Worm (Caenorhabditis elegans): ENCODE results near the gene C08E8.2.
"Not testable (repeated sequence)": the region's sequence is repeated elsewhere in the genome, so short reads cannot be mapped to it uniquely, and the experiment has no call there.

C08E8.2 gene

DNA sequence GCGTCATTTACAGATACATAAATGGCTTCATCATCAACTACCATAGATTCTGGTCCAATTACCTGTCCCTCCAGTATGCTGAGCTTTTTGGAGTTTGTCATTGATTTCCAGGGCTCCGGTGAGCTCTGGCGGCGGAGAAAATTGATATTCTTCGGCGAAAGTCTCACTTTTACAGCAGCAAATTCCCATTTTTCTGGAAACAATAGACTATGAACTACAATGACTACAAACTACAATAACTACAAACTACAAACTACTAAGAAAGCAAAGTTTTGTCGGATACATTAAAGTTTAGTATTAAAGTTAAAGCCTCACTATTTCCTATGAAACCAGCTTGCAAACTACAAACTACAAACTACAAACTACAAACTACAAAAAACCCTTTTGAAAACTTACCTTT lies at the start of gene C08E8.2:
C08E8.2 (minus strand) TSS at position 101 of the 400 bp plus-strand sequence.
- TF ChIP-seq ceh-13 (GFP tag; optimal IDR thresholded peaks at IDR 0.05) (no peak), hnd-1 (tag; optimal IDR thresholded peaks at IDR 0.05) (no peak), aly-1 (tag; optimal IDR thresholded peaks at IDR 0.05) (no peak), hmbx-1 (tag; optimal IDR thresholded peaks at IDR 0.05) (no peak), tra-4 (tag; optimal IDR thresholded peaks at IDR 0.05) (no peak), flt-1 (GFP tag; IDR thresholded peaks at IDR 0.05) (no peak), tbx-11 (GFP tag; IDR thresholded peaks at IDR 0.05) (no peak), pes-1 (GFP tag; IDR thresholded peaks at IDR 0.05) (no peak), ama-1 (optimal IDR thresholded peaks at IDR 0.05) (no peak), ceh-36 (tag; optimal IDR thresholded peaks at IDR 0.05) (no peak), sea-1 (GFP tag; conservative IDR thresholded peaks at IDR 0.05) (no peak), B0310.2 (tag; optimal IDR thresholded peaks at IDR 0.05) (no peak)

DNA sequence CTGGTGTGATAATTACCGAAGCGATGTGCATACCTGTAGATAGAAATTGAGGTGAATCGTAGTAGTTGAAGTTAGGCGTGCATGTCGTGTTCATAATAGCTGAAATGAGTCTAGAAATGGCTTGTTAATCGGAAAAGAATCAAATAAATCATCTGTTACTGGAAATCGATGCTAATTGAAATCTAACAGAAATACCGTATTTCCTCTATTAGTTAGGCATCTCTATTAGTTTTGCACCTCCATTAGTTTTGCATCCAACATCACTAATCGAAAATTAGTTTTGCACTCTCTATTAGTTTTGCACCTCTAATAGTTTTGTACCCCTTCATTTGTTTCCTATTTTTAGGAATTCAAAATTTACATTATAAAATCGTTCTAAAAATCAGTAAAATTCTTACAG lies 49.1 kb upstream of the C08E8.2 start, which contains the start of gene srh-209:
srh-209 (minus strand) TSS at position 101 of the 400 bp plus-strand sequence.
- not testable (repeated sequence) for TF ChIP-seq ceh-36 (tag; optimal IDR thresholded peaks at IDR 0.05); flt-1 (GFP tag; IDR thresholded peaks at IDR 0.05); F13C5.2 (tag; optimal IDR thresholded peaks at IDR 0.05)

DNA sequence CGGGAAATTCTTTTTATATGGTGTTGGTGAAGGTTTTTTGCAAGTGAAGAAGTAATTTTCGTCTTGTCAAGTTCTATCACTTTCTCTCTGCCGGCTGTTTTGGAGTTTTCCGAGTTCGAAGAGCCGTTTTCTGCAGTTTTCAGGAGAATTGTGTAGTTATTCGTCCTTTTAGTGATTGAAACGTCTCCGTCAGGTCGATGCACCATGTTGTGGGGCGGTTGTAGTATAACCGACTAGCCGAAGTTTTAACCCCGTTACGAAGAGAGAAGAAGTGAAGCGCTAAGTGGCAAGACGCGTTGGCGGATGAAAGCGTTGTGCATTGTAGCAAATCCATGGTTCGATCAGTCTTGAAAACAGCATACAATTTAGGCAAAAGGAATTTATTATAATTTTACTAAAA lies 47.1 kb upstream of the C08E8.2 start:
- TF ChIP-seq F13C5.2 (tag; optimal IDR thresholded peaks at IDR 0.05): no peak
- no peak for TF ChIP-seq hmbx-1 (tag; optimal IDR thresholded peaks at IDR 0.05)
- no peak for TF ChIP-seq scrt-1 (GFP tag; IDR thresholded peaks at IDR 0.05)
- TF ChIP-seq tra-4 (tag; optimal IDR thresholded peaks at IDR 0.05): no peak
- TF ChIP-seq B0310.2 (tag; optimal IDR thresholded peaks at IDR 0.05): no peak
- TF ChIP-seq tbx-37 (GFP tag; conservative IDR thresholded peaks at IDR 0.05): no peak
- no peak for TF ChIP-seq ama-1 (optimal IDR thresholded peaks at IDR 0.05)
- no peak for TF ChIP-seq ets-7 (tag; optimal IDR thresholded peaks at IDR 0.05)
- no peak for TF ChIP-seq aly-1 (tag; optimal IDR thresholded peaks at IDR 0.05)
- no peak for TF ChIP-seq hmg-4 (GFP tag; optimal IDR thresholded peaks at IDR 0.05)
- TF ChIP-seq sea-1 (GFP tag; conservative IDR thresholded peaks at IDR 0.05): no peak
- no peak for TF ChIP-seq flt-1 (GFP tag; IDR thresholded peaks at IDR 0.05)
- TF ChIP-seq tbx-11 (GFP tag; IDR thresholded peaks at IDR 0.05): no peak
- TF ChIP-seq ceh-13 (GFP tag; optimal IDR thresholded peaks at IDR 0.05): no peak
- TF ChIP-seq hnd-1 (tag; optimal IDR thresholded peaks at IDR 0.05): no peak
- no peak for TF ChIP-seq pes-1 (GFP tag; IDR thresholded peaks at IDR 0.05)
- no peak for TF ChIP-seq ceh-36 (tag; optimal IDR thresholded peaks at IDR 0.05)

DNA sequence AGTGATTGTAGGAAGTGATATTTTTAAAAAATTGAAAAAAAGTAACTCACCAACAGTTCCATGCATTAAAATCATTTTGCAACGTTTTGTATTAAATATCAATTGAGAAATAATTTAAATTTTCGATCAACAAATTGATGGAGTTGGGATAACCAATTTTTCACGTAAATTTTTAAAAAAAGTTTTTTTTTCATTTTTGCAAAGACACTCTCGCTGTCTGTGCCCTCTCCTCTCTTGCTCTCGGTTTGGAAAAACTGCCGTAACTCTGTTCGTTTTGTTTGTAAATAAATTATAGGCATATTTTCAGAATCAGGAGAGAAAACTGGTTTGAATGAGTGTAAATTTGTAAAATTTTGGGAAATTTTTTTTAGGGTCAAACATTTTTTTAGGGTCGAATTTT lies 42.2 kb upstream of the C08E8.2 start, which contains the start of gene Y51A2B.16:
Y51A2B.16 (minus strand) TSS at position 101 of the 400 bp plus-strand sequence.
- no peak for TF ChIP-seq hnd-1 (tag; optimal IDR thresholded peaks at IDR 0.05)
- TF ChIP-seq ets-7 (tag; optimal IDR thresholded peaks at IDR 0.05): no peak
- TF ChIP-seq pes-1 (GFP tag; IDR thresholded peaks at IDR 0.05): no peak
- TF ChIP-seq B0310.2 (tag; optimal IDR thresholded peaks at IDR 0.05): no peak
- no peak for TF ChIP-seq ama-1 (optimal IDR thresholded peaks at IDR 0.05)
- TF ChIP-seq ceh-36 (tag; optimal IDR thresholded peaks at IDR 0.05): no peak
- TF ChIP-seq tbx-37 (GFP tag; conservative IDR thresholded peaks at IDR 0.05): no peak
- TF ChIP-seq hmbx-1 (tag; optimal IDR thresholded peaks at IDR 0.05): no peak
- TF ChIP-seq sea-1 (GFP tag; conservative IDR thresholded peaks at IDR 0.05): no peak
- TF ChIP-seq tra-4 (tag; optimal IDR thresholded peaks at IDR 0.05): no peak
- no peak for TF ChIP-seq aly-1 (tag; optimal IDR thresholded peaks at IDR 0.05)
- no peak for TF ChIP-seq F13C5.2 (tag; optimal IDR thresholded peaks at IDR 0.05)
- TF ChIP-seq tbx-11 (GFP tag; IDR thresholded peaks at IDR 0.05): no peak
- TF ChIP-seq hmg-4 (GFP tag; optimal IDR thresholded peaks at IDR 0.05): no peak
- TF ChIP-seq ceh-13 (GFP tag; optimal IDR thresholded peaks at IDR 0.05): no peak
- TF ChIP-seq flt-1 (GFP tag; IDR thresholded peaks at IDR 0.05): no peak
- no peak for TF ChIP-seq scrt-1 (GFP tag; IDR thresholded peaks at IDR 0.05)

DNA sequence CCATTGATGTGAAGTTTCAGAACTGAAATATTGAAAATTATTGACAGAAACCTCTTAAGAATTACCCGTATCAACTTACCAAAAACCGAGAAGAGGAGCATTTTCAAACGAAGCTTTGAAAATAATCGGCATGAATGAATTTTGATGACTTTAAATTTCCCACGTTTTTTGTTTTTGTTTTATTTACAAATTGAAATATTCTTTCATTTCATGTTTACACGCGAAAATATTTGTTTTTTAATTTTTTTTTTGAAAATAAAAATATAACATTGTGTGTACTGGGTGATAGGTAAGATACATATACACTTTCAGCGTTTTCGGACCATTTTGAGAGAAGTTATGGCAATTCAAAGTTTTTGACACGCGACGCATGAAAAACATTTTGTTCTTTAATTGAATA lies 40.0 kb upstream of the C08E8.2 start, which contains the start of gene Y51A2B.9:
Y51A2B.9 (minus strand) TSS at position 101 of the 400 bp plus-strand sequence.
- TF ChIP-seq ceh-36 (tag; optimal IDR thresholded peaks at IDR 0.05): no peak
- TF ChIP-seq hmbx-1 (tag; optimal IDR thresholded peaks at IDR 0.05): no peak
- TF ChIP-seq scrt-1 (GFP tag; IDR thresholded peaks at IDR 0.05): no peak
- TF ChIP-seq ets-7 (tag; optimal IDR thresholded peaks at IDR 0.05): no peak
- no peak for TF ChIP-seq tbx-11 (GFP tag; IDR thresholded peaks at IDR 0.05)
- TF ChIP-seq ama-1 (optimal IDR thresholded peaks at IDR 0.05): no peak
- no peak for TF ChIP-seq B0310.2 (tag; optimal IDR thresholded peaks at IDR 0.05)
- no peak for TF ChIP-seq hmg-4 (GFP tag; optimal IDR thresholded peaks at IDR 0.05)
- TF ChIP-seq ceh-13 (GFP tag; optimal IDR thresholded peaks at IDR 0.05): no peak
- TF ChIP-seq flt-1 (GFP tag; IDR thresholded peaks at IDR 0.05): no peak
- no peak for TF ChIP-seq tra-4 (tag; optimal IDR thresholded peaks at IDR 0.05)
- no peak for TF ChIP-seq hnd-1 (tag; optimal IDR thresholded peaks at IDR 0.05)
- no peak for TF ChIP-seq sea-1 (GFP tag; conservative IDR thresholded peaks at IDR 0.05)
- no peak for TF ChIP-seq pes-1 (GFP tag; IDR thresholded peaks at IDR 0.05)
- no peak for TF ChIP-seq tbx-37 (GFP tag; conservative IDR thresholded peaks at IDR 0.05)
- TF ChIP-seq aly-1 (tag; optimal IDR thresholded peaks at IDR 0.05): no peak
- TF ChIP-seq F13C5.2 (tag; optimal IDR thresholded peaks at IDR 0.05): no peak

DNA sequence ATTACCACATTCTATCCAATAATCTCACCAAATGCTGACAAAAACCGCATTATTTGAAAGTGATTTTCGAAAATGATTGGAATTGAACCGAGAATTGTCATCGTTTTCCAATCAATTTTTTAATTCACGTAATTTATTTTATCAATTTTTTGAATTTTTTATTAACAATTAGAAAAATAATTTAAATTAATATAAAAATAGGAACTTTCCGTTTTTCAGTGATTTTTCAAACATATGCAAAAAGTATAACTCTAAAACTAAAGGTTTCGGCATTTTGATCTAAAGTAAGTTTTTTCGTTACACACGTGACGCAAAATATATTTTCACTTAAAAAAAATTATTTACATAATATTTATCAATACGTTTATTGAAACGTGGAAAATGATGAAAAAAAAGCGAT lies 38.6 kb upstream of the C08E8.2 start, which contains the start of gene Y51A2B.6:
Y51A2B.6 (minus strand) TSS at position 101 of the 400 bp plus-strand sequence.
- TF ChIP-seq flt-1 (GFP tag; IDR thresholded peaks at IDR 0.05) (no peak), B0310.2 (tag; optimal IDR thresholded peaks at IDR 0.05) (no peak), sea-1 (GFP tag; conservative IDR thresholded peaks at IDR 0.05) (no peak), ama-1 (optimal IDR thresholded peaks at IDR 0.05) (no peak), ceh-13 (GFP tag; optimal IDR thresholded peaks at IDR 0.05) (no peak), scrt-1 (GFP tag; IDR thresholded peaks at IDR 0.05) (no peak), hnd-1 (tag; optimal IDR thresholded peaks at IDR 0.05) (no peak), tra-4 (tag; optimal IDR thresholded peaks at IDR 0.05) (no peak)

DNA sequence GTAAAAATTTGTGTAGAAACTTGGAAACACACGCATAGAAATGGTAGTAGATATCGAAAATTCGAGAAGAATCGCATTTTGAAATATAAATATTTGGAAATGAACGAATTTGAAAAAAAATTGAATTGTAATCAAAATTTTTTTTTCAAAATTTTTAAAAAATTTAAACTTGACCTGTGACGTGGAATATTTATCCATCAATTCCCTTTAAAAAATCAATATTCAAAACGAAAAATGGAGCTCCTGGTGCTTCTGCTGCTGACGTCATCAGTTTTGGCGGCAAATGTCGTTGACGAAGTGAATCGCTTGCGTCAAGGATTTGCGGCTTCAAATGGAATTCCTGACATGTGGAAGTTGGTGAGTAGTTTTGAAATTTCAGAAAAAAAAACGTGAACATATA lies 33.4 kb upstream of the C08E8.2 start, which contains the start of the genes Y51A2B.4 and Y51A2B.5:
Y51A2B.4 (minus strand) TSS at position 101 of the 400 bp plus-strand sequence.
Y51A2B.5 (plus strand) TSS at position 232 of the 400 bp plus-strand sequence.
- no peak for TF ChIP-seq tra-4 (tag; optimal IDR thresholded peaks at IDR 0.05)
- no peak for TF ChIP-seq ets-7 (tag; optimal IDR thresholded peaks at IDR 0.05)
- no peak for TF ChIP-seq pes-1 (GFP tag; IDR thresholded peaks at IDR 0.05)
- TF ChIP-seq aly-1 (tag; optimal IDR thresholded peaks at IDR 0.05): no peak
- no peak for TF ChIP-seq ama-1 (optimal IDR thresholded peaks at IDR 0.05)
- no peak for TF ChIP-seq hmbx-1 (tag; optimal IDR thresholded peaks at IDR 0.05)
- no peak for TF ChIP-seq flt-1 (GFP tag; IDR thresholded peaks at IDR 0.05)
- TF ChIP-seq scrt-1 (GFP tag; IDR thresholded peaks at IDR 0.05): no peak
- TF ChIP-seq sea-1 (GFP tag; conservative IDR thresholded peaks at IDR 0.05): no peak
- no peak for TF ChIP-seq hmg-4 (GFP tag; optimal IDR thresholded peaks at IDR 0.05)
- no peak for TF ChIP-seq hnd-1 (tag; optimal IDR thresholded peaks at IDR 0.05)
- no peak for TF ChIP-seq F13C5.2 (tag; optimal IDR thresholded peaks at IDR 0.05)
- TF ChIP-seq ceh-13 (GFP tag; optimal IDR thresholded peaks at IDR 0.05): no peak

Measured in whole organism, early embryonic.